Fruit fly (Drosophila melanogaster): ENCODE measurements around the gene CG13377.

The CG13377 gene

DNA sequence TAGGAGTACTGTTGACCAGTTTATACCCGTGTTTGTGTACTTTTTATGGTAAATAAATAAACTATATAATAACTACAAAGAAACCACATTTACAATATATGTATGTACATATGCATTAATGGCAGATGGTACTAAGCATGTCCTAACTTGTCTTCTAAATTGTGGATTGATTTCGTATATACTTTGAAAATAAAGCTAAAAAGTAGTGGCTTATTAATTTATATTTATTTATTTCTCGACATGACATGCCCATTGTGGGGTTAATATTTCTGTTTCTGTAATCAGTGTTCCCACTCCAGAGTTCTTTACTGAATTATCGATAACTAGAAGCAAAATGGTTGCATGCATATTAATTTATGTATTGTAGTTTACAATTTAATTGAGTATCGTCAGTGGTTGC is 8.4 kb downstream of the CG13377 start, which contains the start of gene cin (continued):
- peak; percentile 74 for TF ChIP-seq achi (GFP tag; optimal IDR thresholded peaks at IDR 0.05)
- peak; percentile 63 for TF ChIP-seq CG10669 (GFP tag; optimal IDR thresholded peaks at IDR 0.05)
- peak; percentile 91 for TF ChIP-seq Eip78C (GFP tag)
- peak; percentile 34 for TF ChIP-seq CG9139 (GFP tag; optimal IDR thresholded peaks at IDR 0.05)
- TF ChIP-seq Gug (GFP tag; IDR thresholded peaks at IDR 0.05) = peak; percentile 50; the same call in 1 of the 2 replicates
- peak; percentile 72 for TF ChIP-seq CG10631 (GFP tag; optimal IDR thresholded peaks at IDR 0.05)
- TF ChIP-seq net (GFP tag; optimal IDR thresholded peaks at IDR 0.05) = no peak
- TF ChIP-seq CG32006 (GFP tag; optimal IDR thresholded peaks at IDR 0.05) = peak; percentile 62
- TF ChIP-seq Hr39 (GFP tag; optimal IDR thresholded peaks at IDR 0.05) = no peak
- peak; percentile 74 for TF ChIP-seq OdsH (GFP tag; optimal IDR thresholded peaks at IDR 0.05)
- TF ChIP-seq CG7368 (GFP tag; optimal IDR thresholded peaks at IDR 0.05) = peak; percentile 7
- TF ChIP-seq lz (GFP tag; optimal IDR thresholded peaks at IDR 0.05) = peak; percentile 65
- TF ChIP-seq cyc (GFP tag; optimal IDR thresholded peaks at IDR 0.05) = peak; percentile 47
- TF ChIP-seq CG6854 (GFP tag; optimal IDR thresholded peaks at IDR 0.05) = peak; percentile 3
- TF ChIP-seq CG6276 (GFP tag; optimal IDR thresholded peaks at IDR 0.05) = no peak
- TF ChIP-seq Smox (GFP tag; optimal IDR thresholded peaks at IDR 0.05) = peak; percentile 83
- no peak for TF ChIP-seq CG16779 (tag; optimal IDR thresholded peaks at IDR 0.05)
- TF ChIP-seq acj6 (GFP tag; optimal IDR thresholded peaks at IDR 0.05) = peak; percentile 68
- TF ChIP-seq Ets21C (GFP tag; optimal IDR thresholded peaks at IDR 0.05) = peak; percentile 33
- peak; percentile 12 for TF ChIP-seq CG11762 (GFP tag; optimal IDR thresholded peaks at IDR 0.05; ENCODE audit: insufficient read depth)
- peak; percentile 18 for TF ChIP-seq CG11902 (GFP tag; optimal IDR thresholded peaks at IDR 0.05)
- no peak for TF ChIP-seq CG3919 (GFP tag; optimal IDR thresholded peaks at IDR 0.05)
- TF ChIP-seq Sox14 (GFP tag; optimal IDR thresholded peaks at IDR 0.05) = peak; percentile 54
- peak; percentile 43 for TF ChIP-seq CG1621 (tag; optimal IDR thresholded peaks at IDR 0.05)
- peak; percentile 27 for TF ChIP-seq Eip93F (GFP tag; optimal IDR thresholded peaks at IDR 0.05)
- no peak for TF ChIP-seq dac (GFP tag; optimal IDR thresholded peaks at IDR 0.05)
- TF ChIP-seq CG6792 (GFP tag; optimal IDR thresholded peaks at IDR 0.05) = peak; percentile 50
- peak; percentile 72 for TF ChIP-seq pdm3 (GFP tag; optimal IDR thresholded peaks at IDR 0.05)
- peak; percentile 35 for TF ChIP-seq vri (GFP tag; optimal IDR thresholded peaks at IDR 0.05)
- TF ChIP-seq ss (GFP tag; optimal IDR thresholded peaks at IDR 0.05) = peak in 1 of 2 experiments; percentile 69
- TF ChIP-seq Ets96B (tag; optimal IDR thresholded peaks at IDR 0.05) = peak; percentile 74
- no peak for TF ChIP-seq Hr4 (GFP tag; optimal IDR thresholded peaks at IDR 0.05)
- no peak; the same call in 2 of the 3 replicates for TF ChIP-seq eg (GFP tag; IDR thresholded peaks at IDR 0.05)
- peak; percentile 52 for TF ChIP-seq Eip75B (GFP tag; optimal IDR thresholded peaks at IDR 0.05)
- TF ChIP-seq spab (GFP tag; optimal IDR thresholded peaks at IDR 0.05) = no peak
- TF ChIP-seq esn (GFP tag; optimal IDR thresholded peaks at IDR 0.05) = peak; percentile 79

DNA sequence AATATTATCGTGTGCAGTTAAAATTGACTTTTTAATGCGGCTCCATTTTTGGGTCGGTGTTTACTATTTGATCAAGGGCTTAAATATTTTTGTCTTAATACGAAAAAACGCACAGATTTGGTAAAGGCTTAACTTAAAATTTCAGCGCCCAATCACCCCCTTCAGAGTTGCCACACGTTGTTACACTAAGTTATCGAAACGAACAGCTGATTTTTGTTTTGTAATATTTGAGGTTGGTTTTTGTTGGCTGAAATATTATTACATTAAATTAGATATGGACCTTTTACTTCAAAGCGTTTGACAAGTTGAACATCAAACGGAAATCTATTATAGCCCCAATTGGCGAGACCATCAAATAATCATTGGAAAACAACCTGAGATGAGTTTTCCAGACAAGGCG is 9.1 kb downstream of the CG13377 start, which contains the start of gene CG42376:
Gene CG42376, plus strand, starts transcription at position 187 of the 400 bp plus-strand sequence.
- TF ChIP-seq OdsH (GFP tag; optimal IDR thresholded peaks at IDR 0.05) (no peak), Lpt (GFP tag; optimal IDR thresholded peaks at IDR 0.05) (no peak), Hr38 (GFP tag; optimal IDR thresholded peaks at IDR 0.05) (no peak)

DNA sequence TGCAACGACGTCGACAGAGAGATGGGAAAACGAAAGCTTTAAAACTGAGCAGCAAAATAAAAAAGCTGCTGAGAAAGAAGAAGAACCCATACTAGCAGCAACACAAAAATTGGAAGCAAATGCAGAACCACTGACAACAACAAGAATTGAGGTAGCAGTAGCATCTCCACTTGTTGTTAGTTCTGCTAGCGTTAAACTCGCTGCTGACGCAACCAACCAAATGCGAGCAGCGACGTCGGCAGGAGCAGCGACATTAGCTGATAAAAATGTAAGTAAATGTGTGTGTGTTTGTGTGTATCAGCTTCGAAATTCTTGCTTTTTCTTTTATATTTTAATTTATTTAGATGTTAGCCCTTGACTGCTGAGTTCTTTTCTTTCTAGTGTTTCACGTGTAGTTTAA is 16.5 kb downstream of the CG13377 start:
- TF ChIP-seq CG1621 (tag; optimal IDR thresholded peaks at IDR 0.05) (no peak), net (GFP tag; optimal IDR thresholded peaks at IDR 0.05) (no peak), achi (GFP tag; optimal IDR thresholded peaks at IDR 0.05) (no peak), Met (GFP tag; optimal IDR thresholded peaks at IDR 0.05) (no peak), CG6854 (GFP tag; optimal IDR thresholded peaks at IDR 0.05) (peak; percentile 41), eg (GFP tag; IDR thresholded peaks at IDR 0.05) (no peak)

All from whole organism, prepupa.